Worm (Caenorhabditis elegans) whole organism, late embryonic: ENCODE measurements around the gene slc-28.2.

Experiments
- F13H6.1 ChIP-seq: sonication (generic microtip); optimal IDR thresholded peaks from 2 replicates; lab custom pipeline; 2016; ENCODE audit warnings: missing genetic modification characterization, missing compliant biosample characterization
- ama-1 ChIP-seq: fragments of 150-350 bp; optimal IDR thresholded peaks from 2 replicates; lab custom pipeline; 2014
- nhr-11 ChIP-seq: fragments of 150-350 bp; optimal IDR thresholded peaks from 2 replicates; lab custom pipeline; 2014; ENCODE audit warnings: missing biosample characterization, missing genetic modification characterization
- npax-4 ChIP-seq: sonication (generic microtip); optimal IDR thresholded peaks from 2 replicates; lab custom pipeline; 2016; ENCODE audit warnings: missing genetic modification characterization, missing compliant biosample characterization
- pqm-1 ChIP-seq: sonication (generic microtip); optimal IDR thresholded peaks from 2 replicates; lab custom pipeline; 2016; ENCODE audit warnings: missing genetic modification characterization, missing compliant biosample characterization
- sdc-2 ChIP-seq: sonication (generic microtip); optimal IDR thresholded peaks from 2 replicates; lab custom pipeline; 2016; ENCODE audit warnings: missing genotype, missing genetic modification characterization, missing compliant biosample characterization
- ztf-16 ChIP-seq: sonication (generic microtip); optimal IDR thresholded peaks from 2 replicates; lab custom pipeline; 2017; ENCODE audit warnings: missing genetic modification characterization, missing compliant biosample characterization

ce11 chrV:3496880-3497279, 36.9 kb downstream of the slc-28.2 start, which contains the start of gene C07G3.15:
- TF ChIP-seq ama-1: no peak
- TF ChIP-seq sdc-2 (tag; lab: Kevin White, UChicago): no peak
- TF ChIP-seq F13H6.1 (tag; lab: Kevin White, UChicago): no peak
- TF ChIP-seq ztf-16 (tag; lab: Kevin White, UChicago): no peak
- TF ChIP-seq pqm-1 (tag; lab: Kevin White, UChicago): no peak
- no peak for TF ChIP-seq nhr-11 (tag; lab: Kevin White, UChicago)
- TF ChIP-seq npax-4: no peak
